Fruit fly (Drosophila melanogaster) whole organism, embryonic: ENCODE results near the gene Drsl4.

ENCODE experiments used
- CG10654 ChIP-seq: fragments of 200-800 bp; sonication (Bioruptor generic); optimal IDR thresholded peaks from 2 replicates; lab custom pipeline; 2016; ENCODE audit warnings: missing biosample characterization, missing genetic modification characterization
- CG10959 ChIP-seq: fragments of 200-800 bp; sonication (Bioruptor generic); IDR thresholded peaks from 2 replicates; pipeline ENCODE4 v1.3.6; 2022; ENCODE audit warnings: missing biosample characterization, missing genetic modification characterization
- CG10979 ChIP-seq: fragments of 200-800 bp; sonication (Bioruptor generic); optimal IDR thresholded peaks from 2 replicates; lab custom pipeline; 2018; ENCODE audit warnings: missing biosample characterization, mild to moderate bottlenecking, missing genetic modification characterization, moderate library complexity
- CG14014 ChIP-seq: fragments of 200-800 bp; sonication (Bioruptor generic); IDR thresholded peaks from 2 replicates; pipeline ENCODE4 v1.3.6; 2022; ENCODE audit warnings: missing biosample characterization, missing genetic modification characterization
- CG14441 ChIP-seq: fragments of 200-800 bp; sonication (Bioruptor generic); IDR thresholded peaks from 2 replicates; pipeline ENCODE4 v1.3.6; 2022; ENCODE audit warnings: missing biosample characterization, missing genetic modification characterization
- CG15269 ChIP-seq: fragments of 200-800 bp; sonication (Bioruptor generic); optimal IDR thresholded peaks from 2 replicates; lab custom pipeline; 2018; ENCODE audit warnings: missing biosample characterization, mild to moderate bottlenecking, missing genetic modification characterization, moderate library complexity
- CG17359 ChIP-seq: fragments of 200-800 bp; sonication (Bioruptor generic); optimal IDR thresholded peaks from 3 replicates; lab custom pipeline; 2018; ENCODE audit warnings: missing biosample characterization, mild to moderate bottlenecking, missing genetic modification characterization, moderate library complexity
- CG17802 ChIP-seq: fragments of 200-800 bp; sonication (Bioruptor generic); optimal IDR thresholded peaks from 2 replicates; lab custom pipeline; 2018; ENCODE audit warnings: missing biosample characterization, mild to moderate bottlenecking, missing genetic modification characterization, moderate library complexity
- CG18599 ChIP-seq: fragments of 200-800 bp; sonication (Bioruptor generic); optimal IDR thresholded peaks from 3 replicates; lab custom pipeline; 2017; ENCODE audit warnings: missing biosample characterization, missing genetic modification characterization, mild to moderate bottlenecking, moderate library complexity, missing genetic modification reagents
- CG32532 ChIP-seq: fragments of 200-800 bp; sonication (Bioruptor generic); IDR thresholded peaks from 2 replicates; pipeline ENCODE4 v1.3.6; 2022; ENCODE audit warnings: missing biosample characterization, missing genetic modification characterization
- CG4424 ChIP-seq: fragments of 200-800 bp; sonication (Bioruptor generic); optimal IDR thresholded peaks from 3 replicates; lab custom pipeline; 2016; ENCODE audit warnings: missing biosample characterization, missing genetic modification characterization
- CG5245 ChIP-seq: fragments of 200-800 bp; sonication (Bioruptor generic); optimal IDR thresholded peaks from 3 replicates; lab custom pipeline; 2016; ENCODE audit warnings: missing biosample characterization, missing genetic modification characterization
- CG6765 ChIP-seq: fragments of 200-800 bp; sonication (Bioruptor generic); optimal IDR thresholded peaks from 3 replicates; lab custom pipeline; 2017; ENCODE audit warnings: missing biosample characterization, mild to moderate bottlenecking, missing genetic modification characterization
- CG8359 ChIP-seq: fragments of 200-800 bp; sonication (Bioruptor generic); optimal IDR thresholded peaks from 2 replicates; lab custom pipeline; 2017; ENCODE audit warnings: missing biosample characterization, mild to moderate bottlenecking, missing genetic modification characterization, borderline replicate concordance
- CG9215 ChIP-seq: fragments of 200-800 bp; sonication (Bioruptor generic); IDR thresholded peaks from 2 replicates; pipeline ENCODE4 v1.3.6; 2022; ENCODE audit warnings: missing biosample characterization, missing genetic modification characterization
- CG9797 ChIP-seq: fragments of 200-800 bp; sonication (Bioruptor generic); optimal IDR thresholded peaks from 3 replicates; lab custom pipeline; 2018; ENCODE audit warnings: missing biosample characterization, mild to moderate bottlenecking, missing genetic modification characterization
- CG9876 ChIP-seq: fragments of 200-800 bp; sonication (Bioruptor generic); optimal IDR thresholded peaks from 2 replicates; lab custom pipeline; 2016; ENCODE audit warnings: missing biosample characterization, missing genetic modification characterization
- CrebB ChIP-seq: fragments of 200-800 bp; sonication (Bioruptor generic); optimal IDR thresholded peaks from 3 replicates; lab custom pipeline; 2018; ENCODE audit warnings: missing biosample characterization, mild to moderate bottlenecking, missing genetic modification characterization
- Dref ChIP-seq: fragments of 200-800 bp; sonication (Bioruptor generic); IDR thresholded peaks from 2 replicates; pipeline ENCODE4 v1.3.6; 2022; ENCODE audit warnings: missing biosample characterization, missing genetic modification characterization
- Fer2 ChIP-seq: fragments of 200-800 bp; sonication (Bioruptor generic); optimal IDR thresholded peaks from 2 replicates; lab custom pipeline; 2018; ENCODE audit warnings: missing biosample characterization, mild to moderate bottlenecking, missing genetic modification characterization, moderate library complexity
- Gug ChIP-seq: fragments of 200-800 bp; sonication (Bioruptor generic); IDR thresholded peaks from 4 replicates; pipeline ENCODE4 v1.3.6; 2022; ENCODE audit warnings: missing biosample characterization, missing genetic modification characterization
- HmgD ChIP-seq: fragments of 200-800 bp; sonication (Bioruptor generic); optimal IDR thresholded peaks from 3 replicates; lab custom pipeline; 2016; ENCODE audit warnings: missing biosample characterization, missing genetic modification characterization
- Kr ChIP-seq: fragments of 200-800 bp; sonication (Bioruptor generic); optimal IDR thresholded peaks from 2 replicates; lab custom pipeline; 2017; ENCODE audit warnings: missing biosample characterization, mild to moderate bottlenecking, missing genetic modification characterization
- Mes4 ChIP-seq: fragments of 200-800 bp; sonication (Bioruptor generic); optimal IDR thresholded peaks from 2 replicates; lab custom pipeline; 2016; ENCODE audit warnings: missing biosample characterization, missing genetic modification characterization
- NfI ChIP-seq: fragments of 200-800 bp; sonication (Bioruptor generic); optimal IDR thresholded peaks from 3 replicates; lab custom pipeline; 2018; ENCODE audit warnings: missing biosample characterization, mild to moderate bottlenecking, missing genetic modification characterization, moderate library complexity
- Ptx1 ChIP-seq: fragments of 200-800 bp; sonication (Bioruptor generic); IDR thresholded peaks from 2 replicates; pipeline ENCODE4 v1.3.6; 2022; ENCODE audit warnings: missing biosample characterization, missing genetic modification characterization
- Side ChIP-seq: fragments of 200-800 bp; sonication (Bioruptor generic); optimal IDR thresholded peaks from 2 replicates; lab custom pipeline; 2016; ENCODE audit warnings: missing biosample characterization, missing genetic modification characterization
- Spps ChIP-seq: fragments of 200-800 bp; sonication (Bioruptor generic); optimal IDR thresholded peaks from 2 replicates; lab custom pipeline; 2018; ENCODE audit warnings: missing biosample characterization, mild to moderate bottlenecking, missing genetic modification characterization
- Taf1 ChIP-seq: fragments of 200-800 bp; sonication (Bioruptor generic); IDR thresholded peaks from 2 replicates; pipeline ENCODE4 v1.3.6; 2022; ENCODE audit warnings: missing biosample characterization, missing genetic modification characterization
- Tbp ChIP-seq: fragments of >200 bp; optimal IDR thresholded peaks from 2 replicates; lab custom pipeline; 2018; ENCODE audit warnings: missing biosample characterization, missing genetic modification characterization
- YL-1 ChIP-seq: fragments of 200-800 bp; sonication (Bioruptor generic); optimal IDR thresholded peaks from 3 replicates; lab custom pipeline; 2017; ENCODE audit warnings: missing biosample characterization, mild to moderate bottlenecking, missing genetic modification characterization
- ac ChIP-seq: fragments of 200-800 bp; sonication (Bioruptor generic); optimal IDR thresholded peaks from 3 replicates; lab custom pipeline; 2017; ENCODE audit warnings: missing biosample characterization, mild to moderate bottlenecking, missing genetic modification characterization
- bowl ChIP-seq: fragments of 200-800 bp; sonication (Bioruptor generic); IDR thresholded peaks from 2 replicates; pipeline ENCODE4 v1.3.6; 2022; ENCODE audit warnings: missing biosample characterization, missing genetic modification characterization
- cato ChIP-seq: fragments of 200-800 bp; sonication (Bioruptor generic); optimal IDR thresholded peaks from 2 replicates; lab custom pipeline; 2016; ENCODE audit warnings: missing biosample characterization, missing genetic modification characterization, borderline replicate concordance
- da ChIP-seq: fragments of 200-800 bp; sonication (Bioruptor generic); optimal IDR thresholded peaks from 2 replicates; lab custom pipeline; 2016; ENCODE audit warnings: missing biosample characterization, missing genetic modification characterization
- dmrt99B ChIP-seq: fragments of 200-800 bp; sonication (Bioruptor generic); optimal IDR thresholded peaks from 2 replicates; lab custom pipeline; 2018; ENCODE audit warnings: missing biosample characterization, mild to moderate bottlenecking, missing genetic modification characterization, moderate library complexity
- fd3F ChIP-seq: fragments of 200-800 bp; sonication (Bioruptor generic); optimal IDR thresholded peaks from 2 replicates; lab custom pipeline; 2018; ENCODE audit warnings: missing biosample characterization, mild to moderate bottlenecking, missing genetic modification characterization, moderate library complexity
- gcm2 ChIP-seq: fragments of 200-800 bp; sonication (Bioruptor generic); optimal IDR thresholded peaks from 2 replicates; lab custom pipeline; 2016; ENCODE audit warnings: missing biosample characterization, missing genetic modification characterization
- ham ChIP-seq: fragments of 200-800 bp; sonication (Bioruptor generic); IDR thresholded peaks from 2 replicates; pipeline ENCODE4 v1.3.6; 2022; ENCODE audit warnings: missing biosample characterization, missing genetic modification characterization
- hbn ChIP-seq: fragments of 200-800 bp; sonication (Bioruptor generic); IDR thresholded peaks from 2 replicates; pipeline ENCODE4 v1.3.6; 2022; ENCODE audit warnings: missing biosample characterization, missing genetic modification characterization; ENCODE audit not compliant: partially characterized antibody
- hth ChIP-seq: fragments of >200 bp; optimal IDR thresholded peaks from 2 replicates; lab custom pipeline; 2017; ENCODE audit warnings: inconsistent platforms
- luna ChIP-seq: fragments of 200-800 bp; sonication (Bioruptor generic); optimal IDR thresholded peaks from 2 replicates; lab custom pipeline; 2016; ENCODE audit warnings: missing biosample characterization, missing genetic modification characterization
- mld ChIP-seq: fragments of 200-800 bp; sonication (Bioruptor generic); IDR thresholded peaks from 3 replicates; pipeline ENCODE4 v1.3.6; 2022; ENCODE audit warnings: missing biosample characterization, missing genetic modification characterization; ENCODE audit not compliant: partially characterized antibody
- pnt ChIP-seq: fragments of 200-800 bp; sonication (Bioruptor generic); optimal IDR thresholded peaks from 3 replicates; lab custom pipeline; 2016; ENCODE audit warnings: missing biosample characterization, missing genetic modification characterization
- pros ChIP-seq: fragments of 200-800 bp; sonication (Bioruptor generic); optimal IDR thresholded peaks from 3 replicates; lab custom pipeline; 2019; ENCODE audit warnings: missing biosample characterization, mild to moderate bottlenecking, missing genetic modification characterization, moderate library complexity
- ranshi ChIP-seq: fragments of 200-800 bp; sonication (Bioruptor generic); IDR thresholded peaks from 2 replicates; pipeline ENCODE4 v1.3.6; 2022; ENCODE audit warnings: missing biosample characterization, missing genetic modification characterization
- ro ChIP-seq: fragments of 200-800 bp; sonication (Bioruptor generic); IDR thresholded peaks from 2 replicates; pipeline ENCODE4 v1.3.6; 2022; ENCODE audit warnings: missing biosample characterization, missing genetic modification characterization
- row ChIP-seq: fragments of 200-800 bp; sonication (Bioruptor generic); IDR thresholded peaks from 3 replicates; pipeline ENCODE4 v1.3.6; 2022; ENCODE audit warnings: missing biosample characterization, missing genetic modification characterization
- salm ChIP-seq: fragments of 200-800 bp; sonication (Bioruptor generic); optimal IDR thresholded peaks from 2 replicates; lab custom pipeline; 2018; ENCODE audit warnings: missing biosample characterization, mild to moderate bottlenecking, missing genetic modification characterization
- tio ChIP-seq: fragments of 200-800 bp; sonication (Bioruptor generic); optimal IDR thresholded peaks from 2 replicates; lab custom pipeline; 2017; ENCODE audit warnings: missing biosample characterization, missing genetic modification characterization, inconsistent platforms
- twi ChIP-seq: fragments of 200-800 bp; optimal IDR thresholded peaks from 2 replicates; lab custom pipeline; 2019; ENCODE audit warnings: missing biosample characterization, mild to moderate bottlenecking, missing genetic modification characterization, moderate library complexity
- zfh1 ChIP-seq: fragments of 200-800 bp; sonication (Bioruptor generic); IDR thresholded peaks from 3 replicates; pipeline ENCODE4 v1.3.6; 2022; ENCODE audit warnings: missing biosample characterization, missing genetic modification characterization

The Drsl4 gene

DNA sequence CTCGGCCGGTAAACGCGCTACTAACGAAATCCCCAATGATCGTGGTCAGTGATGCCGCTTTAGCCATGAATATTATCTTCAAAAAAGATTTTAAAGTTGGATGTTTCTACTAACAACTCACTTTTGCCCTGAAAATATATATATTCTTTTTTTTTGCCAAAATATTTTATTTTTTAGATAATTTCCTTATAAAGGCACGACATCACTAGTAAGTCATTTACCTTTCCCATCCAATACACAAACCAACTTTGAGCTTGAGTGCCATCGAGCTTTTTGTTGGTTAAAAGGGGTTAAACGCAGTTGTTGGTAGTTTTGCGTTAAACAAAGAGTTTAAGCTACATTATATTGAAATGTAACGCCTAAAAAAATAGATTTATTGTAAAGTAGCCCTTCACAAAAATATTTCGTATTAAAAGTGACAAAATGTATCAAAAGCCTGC, 12.3 kb upstream of the Drsl4 start, which contains the start of gene CG14968 (continued):
- peak; percentile 8 for TF ChIP-seq ac (GFP tag; lab: Kevin White, UChicago)
- peak; percentile 98 for TF ChIP-seq zfh1 (GFP tag; lab: Robert Waterston, UW)
- peak; percentile 95 for TF ChIP-seq bowl
- peak; percentile 83 for TF ChIP-seq Spps
- peak; percentile 81 for TF ChIP-seq ham (GFP tag; lab: Robert Waterston, UW)
- TF ChIP-seq CG9215 (GFP tag; lab: Robert Waterston, UW) = peak; percentile 84
- peak; percentile 94 for TF ChIP-seq NfI (GFP tag; lab: Kevin White, UChicago)
- TF ChIP-seq Fer2 (tag; lab: Kevin White, UChicago) = peak; percentile 89
- TF ChIP-seq CG9797 (GFP tag; lab: Kevin White, UChicago) = no peak
- peak; percentile 86 for TF ChIP-seq salm (tag; lab: Kevin White, UChicago)
- TF ChIP-seq ranshi (GFP tag; lab: Robert Waterston, UW) = peak; percentile 97
- TF ChIP-seq CG14014 (GFP tag; lab: Robert Waterston, UW) = peak; percentile 97
- TF ChIP-seq HmgD (GFP tag; lab: Kevin White, UChicago) = no peak
- TF ChIP-seq hbn = no peak
- TF ChIP-seq CG15269 = peak; percentile 97
- TF ChIP-seq hth (lab: Kevin White, UChicago) = no peak
- TF ChIP-seq CG10654 (GFP tag; lab: Kevin White, UChicago) = peak; percentile 92
- TF ChIP-seq Gug (GFP tag; lab: Robert Waterston, UW) = peak; percentile 86
- peak; percentile 98 for TF ChIP-seq CG17359
- peak; percentile 82 for TF ChIP-seq cato (GFP tag; lab: Kevin White, UChicago)
- peak; percentile 41 for TF ChIP-seq YL-1
- TF ChIP-seq dmrt99B (tag; lab: Kevin White, UChicago) = peak; percentile 93
- TF ChIP-seq CG18599 (GFP tag; lab: Kevin White, UChicago) = peak; percentile 97
- no peak for TF ChIP-seq da (GFP tag; lab: Kevin White, UChicago)
- peak; percentile 19 for TF ChIP-seq pnt (GFP tag; lab: Kevin White, UChicago)
- no peak for TF ChIP-seq Kr (GFP tag; lab: Kevin White, UChicago)
- TF ChIP-seq Mes4 (GFP tag; lab: Kevin White, UChicago) = no peak
- TF ChIP-seq Dref (GFP tag; lab: Robert Waterston, UW) = peak; percentile 32; the same call in 1 of the 2 replicates
- peak; percentile 56 for TF ChIP-seq gcm2 (GFP tag; lab: Kevin White, UChicago)
- TF ChIP-seq CG32532 = peak; percentile 98
- peak; percentile 54 for TF ChIP-seq luna
- peak; percentile 93 for TF ChIP-seq CG6765 (GFP tag; lab: Kevin White, UChicago)
- no peak for TF ChIP-seq Tbp (GFP tag; lab: Kevin White, UChicago)
- TF ChIP-seq ro = peak; percentile 86
- no peak for TF ChIP-seq CG9876
- peak; percentile 91 for TF ChIP-seq Taf1 (GFP tag; lab: Robert Waterston, UW)
- TF ChIP-seq row (GFP tag; lab: Robert Waterston, UW) = peak; percentile 96
- TF ChIP-seq mld = no peak
- no peak for TF ChIP-seq pros (GFP tag; lab: Kevin White, UChicago)
- peak; percentile 78 for TF ChIP-seq CG10959 (GFP tag; lab: Robert Waterston, UW)
- peak; percentile 71 for TF ChIP-seq CG8359
- TF ChIP-seq twi (tag; lab: Kevin White, UChicago) = peak; percentile 78
- peak; percentile 93 for TF ChIP-seq CG4424 (GFP tag; lab: Kevin White, UChicago)
- peak; percentile 88 for TF ChIP-seq CrebB (tag; lab: Kevin White, UChicago)
- TF ChIP-seq Side (GFP tag; lab: Kevin White, UChicago) = peak; percentile 63
- TF ChIP-seq CG10979 (tag; lab: Kevin White, UChicago) = peak; percentile 88
- TF ChIP-seq fd3F (GFP tag; lab: Kevin White, UChicago) = peak; percentile 93
- TF ChIP-seq CG5245 = peak; percentile 80
- peak; percentile 84 for TF ChIP-seq tio (GFP tag; lab: Kevin White, UChicago)
- peak; percentile 74 for TF ChIP-seq CG17802
- TF ChIP-seq CG14441 (GFP tag; lab: Robert Waterston, UW) = peak; percentile 95
- peak; percentile 97 for TF ChIP-seq Ptx1 (GFP tag; lab: Robert Waterston, UW)
